Worm (Caenorhabditis elegans) whole organism, young adult: ENCODE results near the gene pax-3.

Experiments used
- B0261.1 ChIP-seq: sonication (generic microtip); optimal IDR thresholded peaks from 2 replicates; lab custom pipeline; 2016; ENCODE audit warnings: mild to moderate bottlenecking, missing genetic modification characterization, moderate library complexity, missing compliant biosample characterization
- C06A6.2 ChIP-seq: fragments of 200-800 bp; sonication (Bioruptor generic); conservative IDR thresholded peaks from 2 replicates; pipeline ENCODE4 v1.3.6; 2022; ENCODE audit warnings: missing genetic modification characterization, missing compliant biosample characterization
- F33H1.4 ChIP-seq: fragments of 200-800 bp; sonication (Bioruptor generic); IDR thresholded peaks from 2 replicates; pipeline ENCODE4 v1.3.6; 2022; ENCODE audit warnings: missing genetic modification reagents, missing genetic modification characterization, missing compliant biosample characterization
- F37B4.10 ChIP-seq: fragments of 200-800 bp; sonication (Bioruptor generic); IDR thresholded peaks from 2 replicates; pipeline ENCODE4 v1.3.6; 2022; ENCODE audit warnings: missing genetic modification characterization, missing compliant biosample characterization
- F49E8.2 ChIP-seq: sonication (generic microtip); optimal IDR thresholded peaks from 3 replicates; lab custom pipeline; 2017; ENCODE audit warnings: missing genetic modification characterization, mild to moderate bottlenecking, missing compliant biosample characterization, antibody characterized with exemption, moderate library complexity; ENCODE audit not compliant: insufficient read depth
- F57A8.1 ChIP-seq: fragments of 200-800 bp; sonication (Bioruptor generic); optimal IDR thresholded peaks from 2 replicates; lab custom pipeline; 2018; ENCODE audit warnings: mild to moderate bottlenecking, missing genetic modification characterization, moderate library complexity, missing compliant biosample characterization
- T07F8.4 ChIP-seq: sonication (generic microtip); optimal IDR thresholded peaks from 2 replicates; lab custom pipeline; 2016; ENCODE audit warnings: mild to moderate bottlenecking, missing genetic modification characterization, moderate library complexity, missing compliant biosample characterization
- T26A5.8 ChIP-seq: sonication (generic microtip); optimal IDR thresholded peaks from 2 replicates; lab custom pipeline; 2016; ENCODE audit warnings: missing genetic modification characterization, missing compliant biosample characterization
- Y53F4B.3 ChIP-seq: fragments of 200-800 bp; sonication (Bioruptor generic); IDR thresholded peaks from 2 replicates; pipeline ENCODE4 v1.3.6; 2022; ENCODE audit warnings: missing genetic modification reagents, missing genetic modification characterization, missing compliant biosample characterization
- Y67H2A.10 ChIP-seq: fragments of 200-800 bp; sonication (Bioruptor generic); conservative IDR thresholded peaks from 2 replicates; pipeline ENCODE4 v1.3.6; 2022; ENCODE audit warnings: missing genetic modification reagents, missing genetic modification characterization, missing compliant biosample characterization
- Y95B8A.8 ChIP-seq: fragments of 200-800 bp; sonication (Bioruptor generic); IDR thresholded peaks from 2 replicates; pipeline ENCODE4 v1.3.6; 2022; ENCODE audit warnings: missing genetic modification reagents, missing genetic modification characterization, missing compliant biosample characterization
- aptf-2 ChIP-seq: fragments of 200-800 bp; sonication (Bioruptor generic); conservative IDR thresholded peaks from 2 replicates; pipeline ENCODE4 v1.3.6; 2022; ENCODE audit warnings: missing genetic modification reagents, missing genetic modification characterization, missing compliant biosample characterization
- attf-3 ChIP-seq: fragments of 200-800 bp; sonication (Bioruptor generic); conservative IDR thresholded peaks from 2 replicates; pipeline ENCODE4 v1.3.6; 2022; ENCODE audit warnings: missing genetic modification reagents, missing genetic modification characterization, missing compliant biosample characterization
- bed-2 ChIP-seq: fragments of 200-800 bp; sonication (Bioruptor generic); IDR thresholded peaks from 2 replicates; pipeline ENCODE4 v1.3.6; 2022; ENCODE audit warnings: missing genetic modification reagents, missing genetic modification characterization, missing compliant biosample characterization
- ccch-3 ChIP-seq: fragments of 200-800 bp; sonication (Bioruptor generic); optimal IDR thresholded peaks from 2 replicates; lab custom pipeline; 2018; ENCODE audit warnings: mild to moderate bottlenecking, missing genetic modification characterization, missing compliant biosample characterization
- cebp-1 ChIP-seq, 2 experiments: fragments of 200-800 bp in 1 of 2; sonication (Bioruptor generic) in 1 of 2; sonication (generic microtip) in 1 of 2; IDR thresholded peaks in 1 of 2; optimal IDR thresholded peaks in 1 of 2; 2 replicates each; pipeline versions ENCODE4 v1.3.6 to Lab custom; 2017 to 2022; ENCODE audit warnings: missing compliant biosample characterization in 2 of 2, missing genetic modification characterization in 2 of 2, mild to moderate bottlenecking in 1 of 2, missing genetic modification reagents in 1 of 2, moderate library complexity in 1 of 2
- ceh-27 ChIP-seq: fragments of 200-800 bp; sonication (Bioruptor generic); optimal IDR thresholded peaks from 2 replicates; lab custom pipeline; 2018; ENCODE audit warnings: mild to moderate bottlenecking, missing genetic modification characterization, moderate library complexity, missing compliant biosample characterization
- ceh-40 ChIP-seq: fragments of 200-800 bp; sonication (Bioruptor generic); IDR thresholded peaks from 2 replicates; pipeline ENCODE4 v1.3.6; 2022; ENCODE audit warnings: missing genetic modification characterization, missing compliant biosample characterization
- ceh-91 ChIP-seq: fragments of 200-800 bp; sonication (Bioruptor generic); IDR thresholded peaks from 2 replicates; pipeline ENCODE4 v1.3.6; 2022; ENCODE audit warnings: missing genetic modification reagents, missing genetic modification characterization, missing compliant biosample characterization
- dox-1 ChIP-seq: fragments of 200-800 bp; sonication (Bioruptor generic); IDR thresholded peaks from 2 replicates; pipeline ENCODE4 v1.3.6; 2022; ENCODE audit warnings: missing genetic modification reagents, missing genetic modification characterization, missing compliant biosample characterization
- egrh-3 ChIP-seq: fragments of 200-800 bp; sonication (Bioruptor generic); IDR thresholded peaks from 2 replicates; pipeline ENCODE4 v1.3.6; 2022; ENCODE audit warnings: missing genetic modification reagents, missing genetic modification characterization, missing compliant biosample characterization
- fkh-3 ChIP-seq: sonication (generic microtip); optimal IDR thresholded peaks from 2 replicates; lab custom pipeline; 2016; ENCODE audit warnings: mild to moderate bottlenecking, missing genetic modification characterization, missing compliant biosample characterization
- gei-17 ChIP-seq: fragments of 200-800 bp; sonication (Bioruptor generic); optimal IDR thresholded peaks from 2 replicates; lab custom pipeline; 2018; ENCODE audit warnings: mild to moderate bottlenecking, missing genetic modification characterization, missing compliant biosample characterization
- him-1 ChIP-seq: sonication (generic microtip); optimal IDR thresholded peaks from 2 replicates; lab custom pipeline; 2016; ENCODE audit warnings: missing genotype, missing genetic modification reagents, missing genetic modification characterization, missing compliant biosample characterization
- lag-1 ChIP-seq: fragments of 200-800 bp; sonication (Bioruptor generic); IDR thresholded peaks from 2 replicates; pipeline ENCODE4 v1.3.6; 2022; ENCODE audit warnings: missing genetic modification reagents, missing genetic modification characterization, missing compliant biosample characterization
- lin-26 ChIP-seq: fragments of 200-800 bp; sonication (Bioruptor generic); IDR thresholded peaks from 2 replicates; pipeline ENCODE4 v1.3.6; 2022; ENCODE audit warnings: missing genetic modification reagents, missing genetic modification characterization, missing compliant biosample characterization
- lin-40 ChIP-seq: sonication (generic microtip); optimal IDR thresholded peaks from 2 replicates; lab custom pipeline; 2016; ENCODE audit warnings: missing genetic modification characterization, mild to moderate bottlenecking, missing compliant biosample characterization, missing genotype, missing genetic modification reagents
- lir-1 ChIP-seq: fragments of 200-800 bp; sonication (Bioruptor generic); conservative IDR thresholded peaks from 2 replicates; pipeline ENCODE4 v1.3.6; 2022; ENCODE audit warnings: missing genetic modification reagents, missing genetic modification characterization, missing compliant biosample characterization
- lsl-1 ChIP-seq: fragments of 200-800 bp; sonication (Bioruptor generic); optimal IDR thresholded peaks from 2 replicates; lab custom pipeline; 2018; ENCODE audit warnings: mild to moderate bottlenecking, missing genetic modification characterization, moderate library complexity, missing compliant biosample characterization
- madf-10 ChIP-seq: sonication (generic microtip); optimal IDR thresholded peaks from 2 replicates; lab custom pipeline; 2016; ENCODE audit warnings: mild to moderate bottlenecking, missing genetic modification characterization, missing compliant biosample characterization
- madf-3 ChIP-seq: fragments of 200-800 bp; sonication (Bioruptor generic); IDR thresholded peaks from 2 replicates; pipeline ENCODE4 v1.3.6; 2022; ENCODE audit warnings: missing genetic modification reagents, missing genetic modification characterization, missing compliant biosample characterization
- madf-6 ChIP-seq: fragments of 200-800 bp; sonication (Bioruptor generic); IDR thresholded peaks from 2 replicates; pipeline ENCODE4 v1.3.6; 2022; ENCODE audit warnings: missing genetic modification reagents, missing genetic modification characterization, missing compliant biosample characterization
- mcd-1 ChIP-seq: fragments of 200-800 bp; sonication (Bioruptor generic); IDR thresholded peaks from 2 replicates; pipeline ENCODE4 v1.3.6; 2022; ENCODE audit warnings: missing genetic modification reagents, missing genetic modification characterization, missing compliant biosample characterization
- nfya-2 ChIP-seq: fragments of 200-800 bp; sonication (Bioruptor generic); IDR thresholded peaks from 2 replicates; pipeline ENCODE4 v1.3.6; 2022; ENCODE audit warnings: missing genetic modification reagents, missing genetic modification characterization, missing compliant biosample characterization
- nfyb-1 ChIP-seq: fragments of 200-800 bp; sonication (Bioruptor generic); IDR thresholded peaks from 2 replicates; pipeline ENCODE4 v1.3.6; 2022; ENCODE audit warnings: missing genetic modification reagents, missing genetic modification characterization, missing compliant biosample characterization
- nhr-179 ChIP-seq: sonication (generic microtip); optimal IDR thresholded peaks from 2 replicates; lab custom pipeline; 2016; ENCODE audit warnings: mild to moderate bottlenecking, missing genetic modification characterization, missing compliant biosample characterization
- nhr-90 ChIP-seq: sonication (generic microtip); optimal IDR thresholded peaks from 2 replicates; lab custom pipeline; 2016; ENCODE audit warnings: missing genotype, mild to moderate bottlenecking, missing genetic modification characterization, missing compliant biosample characterization
- snpc-3.4 ChIP-seq: sonication (generic microtip); optimal IDR thresholded peaks from 2 replicates; lab custom pipeline; 2017; ENCODE audit warnings: missing genetic modification characterization, mild to moderate bottlenecking, missing compliant biosample characterization, antibody characterized with exemption, moderate library complexity, missing genotype, missing genetic modification reagents
- tlf-1 ChIP-seq: fragments of 200-800 bp; sonication (Bioruptor generic); optimal IDR thresholded peaks from 2 replicates; lab custom pipeline; 2018; ENCODE audit warnings: mild to moderate bottlenecking, missing genetic modification characterization, missing compliant biosample characterization
- xnd-1 ChIP-seq: sonication (generic microtip); optimal IDR thresholded peaks from 2 replicates; lab custom pipeline; 2016; ENCODE audit warnings: missing genotype, missing genetic modification reagents, missing genetic modification characterization, missing compliant biosample characterization

The pax-3 gene

DNA sequence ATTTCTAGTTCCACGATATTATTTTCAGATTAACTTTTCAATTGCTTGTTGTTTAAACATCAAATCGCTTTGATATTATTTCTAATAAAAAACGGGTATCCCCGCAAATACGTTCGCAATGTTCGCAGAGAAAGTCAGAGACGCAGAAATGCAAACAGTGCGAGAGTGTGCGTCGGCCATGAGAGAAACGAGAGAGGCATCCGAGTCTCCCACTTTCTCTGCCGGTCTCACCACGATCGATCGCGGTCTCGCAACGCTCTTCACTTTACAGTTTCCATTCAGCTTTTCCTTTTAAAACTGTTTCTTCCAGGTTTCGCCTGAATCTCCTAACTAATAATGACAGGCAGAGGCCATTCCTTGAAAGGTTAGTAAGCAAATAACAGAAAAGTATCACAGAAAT lies 28.0 kb downstream of the pax-3 start, which contains the start of gene F33H1.4 (continued):
- TF ChIP-seq attf-3 (GFP tag; lab: Robert Waterston, UW): no peak; the same call in 1 of the 2 replicates
- no peak for TF ChIP-seq ceh-40 (GFP tag; lab: Robert Waterston, UW)
- no peak for TF ChIP-seq C06A6.2 (GFP tag; lab: Robert Waterston, UW)
- no peak for TF ChIP-seq cebp-1 (GFP tag; IDR thresholded peaks at IDR 0.05; lab: Robert Waterston, UW)
- peak; percentile 79 for TF ChIP-seq cebp-1 (tag; optimal IDR thresholded peaks at IDR 0.05; lab: Kevin White, UChicago)
- peak; percentile 60 for TF ChIP-seq F49E8.2 (tag; lab: Kevin White, UChicago)
- no peak for TF ChIP-seq aptf-2 (GFP tag; lab: Robert Waterston, UW)
- no peak for TF ChIP-seq Y53F4B.3 (GFP tag; lab: Robert Waterston, UW)
- TF ChIP-seq madf-6 (GFP tag; lab: Robert Waterston, UW): peak; percentile 57
- TF ChIP-seq F37B4.10: no peak
- TF ChIP-seq nfyb-1 (GFP tag; lab: Robert Waterston, UW): 0 out of 2 replicates have a peak, but pooled peaks have one; percentile 48
- no peak for TF ChIP-seq T07F8.4 (tag; lab: Kevin White, UChicago)
- TF ChIP-seq gei-17 (GFP tag; lab: Kevin White, UChicago): no peak
- 0 out of 2 replicates have a peak, but pooled peaks have one; percentile 10 for TF ChIP-seq egrh-3 (GFP tag; lab: Robert Waterston, UW)
- no peak for TF ChIP-seq nhr-90 (tag; lab: Kevin White, UChicago)
- TF ChIP-seq him-1 (tag; lab: Kevin White, UChicago): no peak
- TF ChIP-seq lir-1 (GFP tag; lab: Robert Waterston, UW): no peak
- no peak for TF ChIP-seq lin-26 (GFP tag; lab: Robert Waterston, UW)
- peak; percentile 59 for TF ChIP-seq mcd-1 (GFP tag; lab: Robert Waterston, UW)
- TF ChIP-seq F33H1.4 (GFP tag; lab: Robert Waterston, UW): peak; percentile 80
- TF ChIP-seq nhr-179 (tag; lab: Kevin White, UChicago): no peak
- no peak for TF ChIP-seq F57A8.1
- peak; percentile 6 for TF ChIP-seq madf-10 (tag; lab: Kevin White, UChicago)
- peak; percentile 63 for TF ChIP-seq ceh-27
- peak; percentile 8 for TF ChIP-seq snpc-3.4 (tag; lab: Kevin White, UChicago)
- TF ChIP-seq bed-2 (GFP tag; lab: Robert Waterston, UW): no peak
- TF ChIP-seq Y67H2A.10 (GFP tag; lab: Robert Waterston, UW): no peak
- 0 out of 2 replicates have a peak, but pooled peaks have one; percentile 41 for TF ChIP-seq Y95B8A.8 (GFP tag; lab: Robert Waterston, UW)
- TF ChIP-seq ccch-3 (GFP tag; lab: Kevin White, UChicago): no peak
- TF ChIP-seq dox-1 (GFP tag; lab: Robert Waterston, UW): peak; percentile 5; the same call in 1 of the 2 replicates
- TF ChIP-seq lag-1: no peak
- TF ChIP-seq, all 124 proteins: peak for 30

ce11 chrII:10182634-10183033 lies 36.3 kb downstream of the pax-3 start, which contains the start of gene srd-1:
Gene srd-1 (minus strand): TSS chrII:10182734.
- no peak for TF ChIP-seq xnd-1 (tag; lab: Kevin White, UChicago)
- no peak for TF ChIP-seq fkh-3 (tag; lab: Kevin White, UChicago)
- TF ChIP-seq mcd-1 (GFP tag; lab: Robert Waterston, UW): no peak
- TF ChIP-seq nfya-2: no peak
- TF ChIP-seq tlf-1: no peak
- TF ChIP-seq madf-3 (GFP tag; lab: Robert Waterston, UW): no peak
- no peak for TF ChIP-seq bed-2 (GFP tag; lab: Robert Waterston, UW)
- TF ChIP-seq lin-40 (tag; lab: Kevin White, UChicago): no peak
- TF ChIP-seq ceh-91 (GFP tag; lab: Robert Waterston, UW): no peak
- TF ChIP-seq B0261.1 (tag; lab: Kevin White, UChicago): no peak
- no peak for TF ChIP-seq T26A5.8
- no peak for TF ChIP-seq lsl-1 (GFP tag; lab: Kevin White, UChicago)
